Fruit fly (Drosophila melanogaster): ENCODE data around the gene CG13362.

Gene CG13362

DNA sequence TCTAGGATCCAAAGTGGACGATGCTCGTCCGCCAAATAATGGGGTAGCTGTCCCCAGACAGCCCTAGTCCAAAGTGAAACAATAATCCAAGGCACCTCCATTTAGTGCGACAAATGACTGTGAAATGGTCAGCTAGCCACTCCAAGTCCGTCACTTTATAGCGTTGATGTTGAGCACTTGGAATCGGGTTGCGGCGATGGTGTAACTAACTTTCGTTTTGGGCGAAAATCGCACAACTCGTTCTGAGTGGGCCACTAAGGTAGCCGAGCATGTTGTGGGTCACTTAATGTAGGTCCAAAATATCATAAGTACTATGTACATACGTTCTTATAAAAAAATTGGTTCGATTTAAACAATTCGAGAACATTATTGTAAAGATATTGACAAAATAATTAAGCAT is 2.5 kb upstream of the CG13362 start, which contains the start of gene CG13361:
Gene CG13361, minus strand, starts transcription at position 101 of the 400 bp plus-strand sequence.
- no peak for TF ChIP-seq Clk (GFP tag; optimal IDR thresholded peaks at IDR 0.05)
- TF ChIP-seq CG5204 (GFP tag; optimal IDR thresholded peaks at IDR 0.05): no peak
- no peak for TF ChIP-seq pad (GFP tag; optimal IDR thresholded peaks at IDR 0.05)
- TF ChIP-seq kay (GFP tag; ENCODE audit: borderline replicate concordance): no peak
- no peak for TF ChIP-seq toe (GFP tag; optimal IDR thresholded peaks at IDR 0.05)
- TF ChIP-seq CG7045 (GFP tag; optimal IDR thresholded peaks at IDR 0.05): no peak
- TF ChIP-seq cic (GFP tag; optimal IDR thresholded peaks at IDR 0.05): no peak
- TF ChIP-seq Crg-1 (GFP tag; optimal IDR thresholded peaks at IDR 0.05): no peak
- no peak for TF ChIP-seq tj (GFP tag; optimal IDR thresholded peaks at IDR 0.05)
- no peak for TF ChIP-seq CG7101 (tag; optimal IDR thresholded peaks at IDR 0.05)
- TF ChIP-seq ovo (GFP tag; optimal IDR thresholded peaks at IDR 0.05): no peak
- TF ChIP-seq CG1620 (GFP tag; optimal IDR thresholded peaks at IDR 0.05): no peak

DNA sequence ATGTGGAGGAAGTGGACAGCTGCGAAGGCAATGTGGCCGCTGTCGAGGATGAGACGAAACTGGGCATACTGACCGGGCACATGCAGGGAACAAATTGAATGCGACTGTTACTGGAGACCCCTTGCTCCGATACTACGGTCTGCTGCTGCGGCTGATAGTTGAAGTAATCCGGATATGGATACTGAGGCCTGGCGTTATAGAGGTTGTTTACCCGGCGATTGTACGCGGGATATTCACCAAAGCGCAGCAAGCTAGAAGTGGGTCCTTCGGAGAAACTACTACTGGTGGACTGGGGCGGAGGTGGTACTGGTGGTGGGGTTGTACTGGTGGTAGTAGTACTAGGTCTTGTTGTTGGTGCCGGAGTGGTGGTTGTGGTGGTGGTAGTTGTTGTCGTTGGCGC is 1.1 kb downstream of the CG13362 start, which contains the start of gene CG5254:
Gene CG5254, plus strand, starts transcription at position 301 of the 400 bp plus-strand sequence.
- TF ChIP-seq toe (GFP tag; optimal IDR thresholded peaks at IDR 0.05) (no peak), CG12768 (GFP tag; optimal IDR thresholded peaks at IDR 0.05) (no peak), Crg-1 (GFP tag; optimal IDR thresholded peaks at IDR 0.05) (no peak), Mnt (GFP tag; optimal IDR thresholded peaks at IDR 0.05) (no peak), CG33017 (tag; optimal IDR thresholded peaks at IDR 0.05) (no peak), tj (GFP tag; optimal IDR thresholded peaks at IDR 0.05) (no peak), cic (GFP tag; optimal IDR thresholded peaks at IDR 0.05) (no peak), ovo (GFP tag; optimal IDR thresholded peaks at IDR 0.05) (no peak), CG11617 (GFP tag; optimal IDR thresholded peaks at IDR 0.05) (no peak), CG5204 (GFP tag; optimal IDR thresholded peaks at IDR 0.05) (no peak), CG7101 (tag; optimal IDR thresholded peaks at IDR 0.05) (no peak), kay (GFP tag; ENCODE audit: borderline replicate concordance) (no peak), CG14711 (tag; optimal IDR thresholded peaks at IDR 0.05) (no peak), bab1 (GFP tag; optimal IDR thresholded peaks at IDR 0.05) (no peak), pad (GFP tag; optimal IDR thresholded peaks at IDR 0.05) (no peak), Clk (GFP tag; optimal IDR thresholded peaks at IDR 0.05) (no peak), CG7045 (GFP tag; optimal IDR thresholded peaks at IDR 0.05) (no peak), CG1620 (GFP tag; optimal IDR thresholded peaks at IDR 0.05) (no peak), Hr96 (GFP tag; optimal IDR thresholded peaks at IDR 0.05) (no peak)

DNA sequence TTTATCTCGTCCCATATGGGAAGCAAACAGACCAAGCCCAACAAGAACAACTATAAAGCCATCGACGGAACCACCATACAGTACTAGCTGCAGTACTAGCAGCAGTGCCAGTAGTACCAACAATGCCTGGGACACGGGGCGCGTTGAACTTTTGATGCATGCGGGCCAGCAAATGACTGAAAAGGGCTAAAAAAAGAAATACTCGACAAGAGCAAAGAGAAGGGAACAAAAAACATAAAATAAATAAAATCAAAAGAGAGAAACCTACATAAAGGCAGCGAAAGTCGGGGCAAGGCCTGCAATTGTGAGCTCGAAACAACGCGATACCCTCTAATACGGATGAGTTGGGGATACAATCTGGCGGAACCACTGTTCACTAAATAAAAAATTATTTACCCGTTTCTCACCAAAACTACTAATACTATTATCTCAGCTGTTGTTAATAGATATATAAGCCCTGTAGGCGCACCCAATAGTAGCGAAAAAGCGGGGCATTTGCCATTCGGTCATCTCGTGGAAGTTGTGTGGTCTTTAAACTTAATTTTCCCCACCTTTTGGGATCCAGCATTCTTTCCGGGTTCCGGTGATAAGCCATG is 11.4 kb downstream of the CG13362 start:
- no peak for TF ChIP-seq Clk (GFP tag; optimal IDR thresholded peaks at IDR 0.05)
- TF ChIP-seq CG14711 (tag; optimal IDR thresholded peaks at IDR 0.05): no peak
- TF ChIP-seq CG7101 (tag; optimal IDR thresholded peaks at IDR 0.05): no peak
- no peak for TF ChIP-seq CG1620 (GFP tag; optimal IDR thresholded peaks at IDR 0.05)
- TF ChIP-seq tj (GFP tag; optimal IDR thresholded peaks at IDR 0.05): no peak
- TF ChIP-seq cnc (optimal IDR thresholded peaks at IDR 0.05): no peak
- TF ChIP-seq CG12768 (GFP tag; optimal IDR thresholded peaks at IDR 0.05): no peak
- no peak for TF ChIP-seq cic (GFP tag; optimal IDR thresholded peaks at IDR 0.05)

DNA sequence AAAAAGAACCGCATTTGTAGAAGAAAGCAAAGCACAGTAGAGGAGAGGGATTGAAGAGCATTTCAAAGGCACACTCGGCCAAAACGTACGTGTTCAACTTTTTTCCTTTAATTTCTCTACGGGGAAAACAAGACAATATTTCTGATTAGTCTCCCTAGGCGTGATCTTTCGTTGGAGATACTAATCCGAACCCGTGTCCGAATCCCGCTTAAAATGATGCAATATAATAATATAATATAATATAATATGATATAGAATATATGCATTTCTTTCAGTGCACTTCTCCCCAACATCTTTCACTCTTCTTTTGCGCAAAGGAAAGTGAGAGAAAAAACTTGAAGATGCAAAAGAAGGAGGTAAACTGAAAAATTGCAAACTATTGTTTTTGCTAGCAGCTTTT is 26.6 kb downstream of the CG13362 start:
- TF ChIP-seq CG33017 (tag; optimal IDR thresholded peaks at IDR 0.05) (no peak), bab1 (GFP tag; optimal IDR thresholded peaks at IDR 0.05) (no peak), CG5204 (GFP tag; optimal IDR thresholded peaks at IDR 0.05) (no peak), Crg-1 (GFP tag; optimal IDR thresholded peaks at IDR 0.05) (no peak), Clk (GFP tag; optimal IDR thresholded peaks at IDR 0.05) (no peak), CG7101 (tag; optimal IDR thresholded peaks at IDR 0.05) (no peak), kay (GFP tag; ENCODE audit: borderline replicate concordance) (no peak), Hr96 (GFP tag; optimal IDR thresholded peaks at IDR 0.05) (no peak), cnc (optimal IDR thresholded peaks at IDR 0.05) (no peak), CG12768 (GFP tag; optimal IDR thresholded peaks at IDR 0.05) (no peak), cic (GFP tag; optimal IDR thresholded peaks at IDR 0.05) (no peak), CG1620 (GFP tag; optimal IDR thresholded peaks at IDR 0.05) (no peak), Mnt (GFP tag; optimal IDR thresholded peaks at IDR 0.05) (no peak), CG14711 (tag; optimal IDR thresholded peaks at IDR 0.05) (no peak), tj (GFP tag; optimal IDR thresholded peaks at IDR 0.05) (no peak)

DNA sequence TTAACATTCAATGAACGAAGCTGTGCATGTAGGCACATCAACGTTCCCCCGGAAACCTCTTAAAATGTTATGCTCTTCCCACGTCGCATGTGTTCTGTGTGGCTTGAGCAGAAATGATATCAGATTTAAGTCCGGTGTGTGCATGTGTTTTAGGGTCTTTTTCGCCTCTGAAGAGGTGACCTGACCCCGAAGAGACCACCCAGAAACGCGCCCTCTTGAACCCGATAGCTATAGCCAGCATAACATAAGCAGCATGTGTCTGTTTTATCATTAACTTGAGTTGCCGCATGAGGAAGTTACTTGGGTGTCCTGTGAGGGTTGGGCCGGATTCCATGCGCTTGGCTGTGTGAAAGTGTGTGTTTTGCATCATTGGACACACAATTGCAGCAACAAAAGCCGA is 32.2 kb downstream of the CG13362 start:
- TF ChIP-seq CG7045 (GFP tag; optimal IDR thresholded peaks at IDR 0.05): no peak
- no peak for TF ChIP-seq Hr96 (GFP tag; optimal IDR thresholded peaks at IDR 0.05)
- TF ChIP-seq kay (GFP tag; ENCODE audit: borderline replicate concordance): no peak
- TF ChIP-seq CG14711 (tag; optimal IDR thresholded peaks at IDR 0.05): no peak

DNA sequence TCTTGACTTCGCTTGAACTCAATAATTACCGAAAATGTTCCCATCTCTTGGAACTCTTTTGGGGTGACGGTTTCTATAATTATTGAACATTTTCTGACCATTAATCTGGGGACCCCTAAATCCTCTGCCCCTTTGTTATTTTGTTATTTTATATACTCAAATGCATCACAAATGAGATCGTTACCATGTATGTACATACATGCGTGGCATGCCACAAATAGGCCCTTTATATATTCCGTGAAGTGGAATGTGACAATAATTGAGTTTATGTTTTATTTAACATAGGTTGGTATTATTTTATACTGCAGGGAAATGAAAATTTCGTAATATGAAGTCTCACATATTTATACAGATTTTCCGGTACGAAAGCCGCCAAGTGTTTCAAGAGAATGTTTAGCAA is 33.2 kb downstream of the CG13362 start:
- TF ChIP-seq cnc (optimal IDR thresholded peaks at IDR 0.05): no peak
- TF ChIP-seq Hr96 (GFP tag; optimal IDR thresholded peaks at IDR 0.05): no peak
- TF ChIP-seq CG7045 (GFP tag; optimal IDR thresholded peaks at IDR 0.05): no peak
- no peak for TF ChIP-seq CG33017 (tag; optimal IDR thresholded peaks at IDR 0.05)
- TF ChIP-seq Mnt (GFP tag; optimal IDR thresholded peaks at IDR 0.05): no peak
- TF ChIP-seq toe (GFP tag; optimal IDR thresholded peaks at IDR 0.05): no peak
- no peak for TF ChIP-seq Clk (GFP tag; optimal IDR thresholded peaks at IDR 0.05)
- TF ChIP-seq CG14711 (tag; optimal IDR thresholded peaks at IDR 0.05): no peak
- TF ChIP-seq ovo (GFP tag; optimal IDR thresholded peaks at IDR 0.05): no peak
- TF ChIP-seq pad (GFP tag; optimal IDR thresholded peaks at IDR 0.05): no peak

DNA sequence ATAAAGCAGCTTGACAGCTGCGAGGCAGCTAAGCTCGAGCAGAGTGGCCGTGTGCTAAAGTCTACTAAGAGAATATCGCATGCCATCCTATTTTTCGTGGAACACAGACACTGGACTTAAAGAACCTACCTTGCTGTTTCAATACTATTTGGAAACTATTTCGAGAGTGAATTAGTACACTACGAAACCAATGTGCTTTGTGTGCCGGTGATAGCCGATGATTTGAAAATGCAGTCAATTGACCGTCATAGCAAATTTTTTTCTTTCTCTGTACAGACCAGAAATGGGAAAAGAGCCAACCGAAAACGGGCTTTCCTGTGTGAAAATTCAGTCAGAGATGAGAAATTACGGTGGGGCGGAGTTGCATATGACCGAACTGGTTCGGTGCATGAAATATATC is 35.7 kb downstream of the CG13362 start:
- TF ChIP-seq ovo (GFP tag; optimal IDR thresholded peaks at IDR 0.05) (no peak), CG1620 (GFP tag; optimal IDR thresholded peaks at IDR 0.05) (no peak), pad (GFP tag; optimal IDR thresholded peaks at IDR 0.05) (no peak), CG7045 (GFP tag; optimal IDR thresholded peaks at IDR 0.05) (no peak), bab1 (GFP tag; optimal IDR thresholded peaks at IDR 0.05) (no peak)

All from whole organism, adult.